Fruit fly (Drosophila melanogaster): ENCODE measurements around the gene CG44869.

DNA sequence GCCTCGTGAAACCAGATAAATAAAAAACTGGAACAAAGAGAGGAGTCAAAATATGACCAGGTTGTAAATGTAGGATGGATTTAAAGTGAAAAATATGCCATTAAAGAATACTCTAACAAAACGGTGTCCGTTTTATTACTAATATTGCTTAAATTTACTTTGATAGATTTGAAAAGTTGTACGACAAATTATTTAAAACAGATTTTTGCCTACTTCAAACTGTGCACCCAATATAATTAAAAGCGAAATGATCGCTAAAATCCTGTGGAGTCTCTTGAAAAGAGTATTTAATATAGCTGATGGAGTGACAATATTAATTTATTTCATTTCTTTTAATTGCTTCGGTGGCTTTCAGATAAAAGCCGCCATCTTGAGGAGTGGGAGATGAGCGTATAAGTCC, 9.1 kb downstream of the CG44869 start:
- no peak for TF ChIP-seq CG8478 (optimal IDR thresholded peaks at IDR 0.05)
- TF ChIP-seq CTCF (optimal IDR thresholded peaks at IDR 0.05): no peak

All from S2 (cell line).